Worm (Caenorhabditis elegans): ENCODE results near the gene catp-8.

The catp-8 gene

DNA sequence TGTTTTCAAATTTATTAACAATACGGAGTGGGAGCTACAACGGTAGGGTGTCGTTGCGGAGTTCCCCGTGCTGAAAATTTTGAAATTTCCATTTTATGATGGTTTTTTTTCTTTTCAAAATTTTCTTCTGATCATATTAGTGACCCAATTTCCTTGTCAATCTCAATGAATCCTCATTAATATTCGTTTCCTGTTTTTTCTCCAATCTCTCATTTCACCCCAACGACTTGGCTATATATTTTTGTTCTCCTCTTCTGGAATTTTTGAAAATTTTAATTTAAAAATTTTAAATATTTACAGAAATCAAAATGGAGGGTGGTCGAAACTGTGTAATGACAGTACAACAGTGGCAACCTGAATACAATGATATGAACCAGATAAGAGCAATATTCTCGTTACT lies 19.4 kb downstream of the catp-8 start, which contains the start of gene npr-3:
TSS of gene npr-3 (plus strand) at position 301 of the 400 bp plus-strand sequence.
- TF ChIP-seq T26A5.8 (tag; optimal IDR thresholded peaks at IDR 0.05) = no peak

DNA sequence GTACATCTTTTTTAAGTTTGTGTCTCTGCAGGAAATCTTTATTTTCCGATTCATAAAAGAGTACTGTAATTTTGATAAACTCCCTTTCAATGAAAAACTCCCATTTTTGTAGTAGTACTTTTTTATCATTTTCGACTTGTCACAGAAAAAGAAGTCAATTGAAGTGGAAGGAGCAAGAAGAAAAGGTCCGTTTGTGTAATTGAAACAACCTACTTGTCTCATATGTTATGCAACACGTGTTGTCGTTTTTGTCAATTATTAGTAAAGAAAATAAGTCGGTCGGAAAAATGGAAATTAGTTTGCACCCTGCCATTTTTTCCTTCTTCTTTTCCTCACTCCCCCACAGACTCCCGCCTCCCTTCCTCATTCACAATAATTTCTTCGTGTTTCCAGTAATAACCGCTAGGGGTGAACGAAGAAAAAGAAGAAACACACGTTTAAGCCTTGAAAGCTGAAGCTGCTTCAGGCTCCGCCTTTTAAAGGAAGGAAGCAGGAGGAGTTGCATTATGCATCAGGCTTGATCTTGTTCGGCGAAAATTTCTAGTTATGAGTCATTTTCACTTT lies 20.3 kb downstream of the catp-8 start:
- no peak for TF ChIP-seq zim-3 (tag; optimal IDR thresholded peaks at IDR 0.05)
- TF ChIP-seq lin-26 (GFP tag; IDR thresholded peaks at IDR 0.05) = no peak
- no peak for TF ChIP-seq T26A5.8 (tag; optimal IDR thresholded peaks at IDR 0.05)
- no peak for TF ChIP-seq mcd-1 (GFP tag; IDR thresholded peaks at IDR 0.05)
- no peak for TF ChIP-seq F33H1.4 (GFP tag; IDR thresholded peaks at IDR 0.05)
- TF ChIP-seq sptf-2 (GFP tag; optimal IDR thresholded peaks at IDR 0.05) = no peak
- no peak for TF ChIP-seq Y79H2A.3 (GFP tag; conservative IDR thresholded peaks at IDR 0.05)
- no peak for TF ChIP-seq madf-3 (GFP tag; IDR thresholded peaks at IDR 0.05)

DNA sequence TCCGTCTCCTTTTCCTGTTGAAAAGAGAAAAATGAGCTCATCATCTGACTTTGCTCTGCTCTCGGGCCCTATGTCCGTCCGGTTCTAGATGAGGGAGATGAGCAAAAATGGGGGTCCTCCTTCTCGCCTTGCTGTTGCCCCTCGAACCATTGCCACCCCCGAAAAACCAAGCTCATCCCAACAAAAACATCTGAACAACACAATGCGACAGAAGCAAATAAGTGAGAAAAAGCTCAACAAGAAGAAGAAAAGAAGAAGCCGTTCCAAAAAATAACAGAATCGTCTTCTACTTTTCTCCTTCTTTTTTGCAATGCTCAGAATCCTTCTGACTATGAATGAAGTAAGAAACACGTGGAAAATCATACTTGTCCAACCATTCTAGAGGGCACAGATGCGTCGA lies 23.2 kb downstream of the catp-8 start:
- TF ChIP-seq ets-4 (GFP tag; optimal IDR thresholded peaks at IDR 0.05) (no peak), nhr-179 (tag; optimal IDR thresholded peaks at IDR 0.05) (no peak), ekl-4 (GFP tag; IDR thresholded peaks at IDR 0.05) (no peak), mcd-1 (GFP tag; IDR thresholded peaks at IDR 0.05) (no peak), bed-1 (GFP tag; IDR thresholded peaks at IDR 0.05) (no peak), lin-26 (GFP tag; IDR thresholded peaks at IDR 0.05) (no peak), B0035.1 (tag; optimal IDR thresholded peaks at IDR 0.05) (no peak), madf-3 (GFP tag; IDR thresholded peaks at IDR 0.05) (no peak), tbx-9 (tag; optimal IDR thresholded peaks at IDR 0.05; ENCODE audit: borderline replicate concordance) (no peak), T07F8.4 (tag; optimal IDR thresholded peaks at IDR 0.05) (no peak), hmg-20 (GFP tag; IDR thresholded peaks at IDR 0.05) (no peak), lin-40 (tag; optimal IDR thresholded peaks at IDR 0.05) (no peak), egl-44 (GFP tag; IDR thresholded peaks at IDR 0.05) (no peak), snpc-3.4 (tag; optimal IDR thresholded peaks at IDR 0.05) (no peak)

ce11 chrIV:11452928-11453327 lies 26.1 kb downstream of the catp-8 start:
- no peak for TF ChIP-seq hrde-1 (tag; optimal IDR thresholded peaks at IDR 0.05; ENCODE audit: borderline replicate concordance)
- no peak for TF ChIP-seq B0336.3 (GFP tag; IDR thresholded peaks at IDR 0.05)
- no peak for TF ChIP-seq somi-1 (GFP tag; optimal IDR thresholded peaks at IDR 0.05)
- no peak for TF ChIP-seq lin-35 (GFP tag; optimal IDR thresholded peaks at IDR 0.05)
- no peak for TF ChIP-seq hlh-12 (tag; optimal IDR thresholded peaks at IDR 0.05)
- no peak for TF ChIP-seq nfya-1 (tag; optimal IDR thresholded peaks at IDR 0.05; ENCODE audit: borderline replicate concordance, insufficient read depth)

- TF ChIP-seq nhr-80 (tag; optimal IDR thresholded peaks at IDR 0.05) = peak; percentile 31
- no peak for TF ChIP-seq rec-8 (tag; optimal IDR thresholded peaks at IDR 0.05)
Observed at ce11 chrIV:11438255-11438654, 40.8 kb downstream of the catp-8 start.

DNA sequence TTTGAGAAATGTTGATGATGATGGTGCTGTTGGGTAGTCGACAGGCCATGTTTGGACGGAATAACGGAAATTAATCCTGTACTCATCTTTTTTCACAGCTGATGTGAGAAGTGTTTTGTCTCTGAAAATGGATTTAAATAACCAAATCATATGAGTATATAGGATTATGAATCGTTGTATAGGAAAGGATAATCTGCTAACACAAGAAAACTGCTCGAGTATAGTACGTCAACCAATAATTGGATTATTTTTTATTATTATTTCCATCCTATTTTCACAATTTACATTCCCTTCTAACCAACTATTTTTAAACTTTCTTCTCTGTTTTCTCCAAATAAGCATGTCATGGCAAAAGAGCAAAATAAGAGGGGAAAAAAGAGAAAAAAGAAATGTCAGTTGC lies 43.3 kb downstream of the catp-8 start:
- TF ChIP-seq ztf-18 (tag; optimal IDR thresholded peaks at IDR 0.05) (no peak), B0019.2 (GFP tag; conservative IDR thresholded peaks at IDR 0.05) (no peak), F39B2.1 (GFP tag; IDR thresholded peaks at IDR 0.05) (no peak), dpl-1 (GFP tag; optimal IDR thresholded peaks at IDR 0.05) (no peak), ztf-25 (GFP tag; IDR thresholded peaks at IDR 0.05) (no peak), B0261.1 (tag; optimal IDR thresholded peaks at IDR 0.05) (no peak), B0035.1 (tag; optimal IDR thresholded peaks at IDR 0.05) (no peak), C06A6.2 (GFP tag; conservative IDR thresholded peaks at IDR 0.05) (no peak), lin-26 (GFP tag; IDR thresholded peaks at IDR 0.05) (no peak), madf-8 (GFP tag; conservative IDR thresholded peaks at IDR 0.05) (no peak), zfh-2 (GFP tag; conservative IDR thresholded peaks at IDR 0.05) (no peak), dox-1 (GFP tag; IDR thresholded peaks at IDR 0.05) (no peak), ccch-3 (GFP tag; optimal IDR thresholded peaks at IDR 0.05) (no peak), Y56A3A.18 (GFP tag; IDR thresholded peaks at IDR 0.05) (no peak), ceh-79 (tag; optimal IDR thresholded peaks at IDR 0.05) (no peak), nhr-90 (tag; optimal IDR thresholded peaks at IDR 0.05) (no peak)

Data from whole organism, young adult.